Worm (Caenorhabditis elegans) whole organism, L4 larva: Measurements from ENCODE around the gene H35B03.2.
A peak's percentile ranks its signal among the peaks of the same experiment; 100 is the strongest.

ENCODE experiments used
- F37D6.2 ChIP-seq: sonication (generic microtip); optimal IDR thresholded peaks from 2 replicates; lab custom pipeline; 2016; ENCODE audit warnings: mild to moderate bottlenecking, missing genetic modification characterization, missing compliant biosample characterization
- F44E2.7 ChIP-seq: fragments of 200-800 bp; sonication (Bioruptor generic); IDR thresholded peaks from 2 replicates; pipeline ENCODE4 v2.1.2; 2022; ENCODE audit warnings: missing genetic modification characterization, missing compliant biosample characterization
- F49E8.2 ChIP-seq: sonication (generic microtip); optimal IDR thresholded peaks from 2 replicates; lab custom pipeline; 2016; ENCODE audit warnings: missing compliant biosample characterization, mild to moderate bottlenecking, missing genetic modification characterization, borderline replicate concordance
- R02D3.7 ChIP-seq: fragments of 150-350 bp; sonication (generic microtip); optimal IDR thresholded peaks from 3 replicates; lab custom pipeline; 2014; ENCODE audit warnings: missing biosample characterization, missing genetic modification characterization
- T26A8.4 ChIP-seq: fragments of 200-800 bp; sonication (Bioruptor generic); IDR thresholded peaks from 2 replicates; pipeline ENCODE4 v1.3.6; 2022; ENCODE audit warnings: missing genetic modification characterization, missing compliant biosample characterization
- Y105C5A.15 ChIP-seq: fragments of 200-800 bp; sonication (Bioruptor generic); IDR thresholded peaks from 2 replicates; pipeline ENCODE4 v1.3.6; 2022; ENCODE audit warnings: missing genetic modification characterization, missing compliant biosample characterization
- Y5F2A.4 ChIP-seq: fragments of 200-800 bp; sonication (Bioruptor generic); optimal IDR thresholded peaks from 2 replicates; lab custom pipeline; 2018; ENCODE audit warnings: mild to moderate bottlenecking, missing genetic modification characterization, missing compliant biosample characterization
- Y75B8A.6 ChIP-seq: fragments of 200-800 bp; sonication (Bioruptor generic); IDR thresholded peaks from 2 replicates; pipeline ENCODE4 v1.3.6; 2022; ENCODE audit warnings: missing genetic modification reagents, missing genetic modification characterization, missing compliant biosample characterization
- aha-1 ChIP-seq: fragments of 150-350 bp; peaks from one replicate; lab custom pipeline; 2014; ENCODE audit warnings: missing biosample characterization, missing genetic modification characterization
- ceh-20 ChIP-seq: fragments of 200-800 bp; sonication (Bioruptor generic); IDR thresholded peaks from 2 replicates; pipeline ENCODE4 v1.3.6; 2022; ENCODE audit warnings: missing genetic modification reagents, missing genetic modification characterization, missing compliant biosample characterization
- ces-1 ChIP-seq: fragments of 150-350 bp; sonication (generic microtip); optimal IDR thresholded peaks from 4 replicates; lab custom pipeline; 2014; ENCODE audit warnings: missing biosample characterization, missing genetic modification reagents, missing genetic modification characterization
- cey-2 ChIP-seq: sonication (generic microtip); optimal IDR thresholded peaks from 3 replicates; lab custom pipeline; 2017; ENCODE audit warnings: missing genetic modification characterization, mild to moderate bottlenecking, missing compliant biosample characterization, antibody characterized with exemption, borderline replicate concordance; ENCODE audit not compliant: insufficient read depth
- daf-16 ChIP-seq, 3 experiments: sonication (generic microtip); optimal IDR thresholded peaks; 2 replicates each; lab custom pipeline; 2016 to 2017; ENCODE audit warnings: missing genetic modification characterization in 3 of 3, missing genetic modification reagents in 3 of 3, mild to moderate bottlenecking in 2 of 3, missing compliant biosample characterization in 2 of 3, missing biosample characterization in 1 of 3, moderate library complexity in 1 of 3
- daf-19 ChIP-seq: fragments of 200-800 bp; sonication (Bioruptor generic); conservative IDR thresholded peaks from 2 replicates; pipeline ENCODE4 v1.3.6; 2022; ENCODE audit warnings: missing genetic modification characterization, missing compliant biosample characterization
- dmd-6 ChIP-seq: fragments of 200-800 bp; sonication (Bioruptor generic); IDR thresholded peaks from 2 replicates; pipeline ENCODE4 v1.3.6; 2022; ENCODE audit warnings: missing genetic modification reagents, missing genetic modification characterization, missing compliant biosample characterization
- dmd-8 ChIP-seq: fragments of 200-800 bp; sonication (Bioruptor generic); IDR thresholded peaks from 2 replicates; pipeline ENCODE4 v1.3.6; 2022; ENCODE audit warnings: missing genetic modification characterization, missing compliant biosample characterization
- dpl-1 ChIP-seq: fragments of 150-350 bp; optimal IDR thresholded peaks from 2 replicates; lab custom pipeline; 2014; ENCODE audit warnings: missing biosample characterization, missing genetic modification reagents, missing genetic modification characterization
- duxl-1 ChIP-seq: sonication (generic microtip); optimal IDR thresholded peaks from 2 replicates; lab custom pipeline; 2016; ENCODE audit warnings: mild to moderate bottlenecking, missing genetic modification characterization, moderate library complexity, missing compliant biosample characterization; ENCODE audit not compliant: poor library complexity
- dve-1 ChIP-seq: sonication (generic microtip); optimal IDR thresholded peaks from 2 replicates; lab custom pipeline; 2017; ENCODE audit warnings: antibody characterized with exemption, mild to moderate bottlenecking, missing genetic modification characterization, missing compliant biosample characterization; ENCODE audit not compliant: insufficient read depth
- fkh-10 ChIP-seq: fragments of 150-350 bp; optimal IDR thresholded peaks from 2 replicates; lab custom pipeline; 2014; ENCODE audit warnings: missing biosample characterization, missing genetic modification reagents, missing genetic modification characterization
- hif-1 ChIP-seq, 2 experiments: sonication (generic microtip); optimal IDR thresholded peaks; 2 replicates each; lab custom pipeline; 2016 to 2017; ENCODE audit warnings: missing compliant biosample characterization in 2 of 2, missing genetic modification characterization in 2 of 2, missing genetic modification reagents in 2 of 2, missing genotype in 2 of 2, mild to moderate bottlenecking in 1 of 2
- hlh-11 ChIP-seq: fragments of 200-800 bp; sonication (Bioruptor generic); optimal IDR thresholded peaks from 2 replicates; lab custom pipeline; 2018; ENCODE audit warnings: mild to moderate bottlenecking, missing genetic modification characterization, missing compliant biosample characterization
- hlh-30 ChIP-seq: sonication (generic microtip); optimal IDR thresholded peaks from 2 replicates; lab custom pipeline; 2017; ENCODE audit warnings: antibody characterized with exemption, mild to moderate bottlenecking, missing genetic modification characterization, missing compliant biosample characterization; ENCODE audit not compliant: insufficient read depth
- hmg-1.1 ChIP-seq: fragments of 200-800 bp; sonication (Bioruptor generic); IDR thresholded peaks from 2 replicates; pipeline ENCODE4 v1.3.6; 2022; ENCODE audit warnings: missing genetic modification reagents, missing genetic modification characterization, missing compliant biosample characterization
- jun-1 ChIP-seq: fragments of 150-350 bp; optimal IDR thresholded peaks from 2 replicates; lab custom pipeline; 2014; ENCODE audit warnings: missing biosample characterization, missing genetic modification reagents, missing genetic modification characterization
- lin-15B ChIP-seq: fragments of 150-350 bp; sonication (generic microtip); optimal IDR thresholded peaks from 3 replicates; lab custom pipeline; 2014; ENCODE audit warnings: missing biosample characterization, missing genetic modification characterization
- madf-9 ChIP-seq: fragments of 200-800 bp; sonication (Bioruptor generic); conservative IDR thresholded peaks from 2 replicates; pipeline ENCODE4 v1.3.6; 2022; ENCODE audit warnings: missing genetic modification reagents, missing genetic modification characterization, missing compliant biosample characterization
- mdl-1 ChIP-seq, 2 experiments: fragments of 150-350 bp in 1 of 2; sonication (generic microtip) in 1 of 2; optimal IDR thresholded peaks; 2 replicates each; lab custom pipeline; 2014 to 2017; ENCODE audit warnings: missing biosample characterization in 2 of 2, missing genetic modification characterization in 2 of 2
- mep-1 ChIP-seq: fragments of 150-350 bp; sonication (generic microtip); optimal IDR thresholded peaks from 3 replicates; lab custom pipeline; 2014; ENCODE audit warnings: missing biosample characterization, missing genetic modification characterization
- mes-2 ChIP-seq: sonication (generic microtip); optimal IDR thresholded peaks from 2 replicates; lab custom pipeline; 2016; ENCODE audit warnings: missing genotype, mild to moderate bottlenecking, missing genetic modification characterization, missing compliant biosample characterization; ENCODE audit not compliant: poor library complexity, severe bottlenecking
- mxl-3 ChIP-seq: fragments of 200-800 bp; sonication (Bioruptor generic); optimal IDR thresholded peaks from 2 replicates; lab custom pipeline; 2018; ENCODE audit warnings: mild to moderate bottlenecking, missing genetic modification characterization, missing compliant biosample characterization
- nhr-111 ChIP-seq: fragments of 200-800 bp; sonication (Bioruptor generic); optimal IDR thresholded peaks from 2 replicates; lab custom pipeline; 2018; ENCODE audit warnings: mild to moderate bottlenecking, missing genetic modification characterization, missing compliant biosample characterization
- nhr-25 ChIP-seq: sonication (generic microtip); optimal IDR thresholded peaks from 2 replicates; lab custom pipeline; 2017; ENCODE audit warnings: missing genetic modification characterization, mild to moderate bottlenecking, missing compliant biosample characterization, antibody characterized with exemption, moderate library complexity, borderline replicate concordance; ENCODE audit not compliant: insufficient read depth
- nhr-28 ChIP-seq: fragments of 150-350 bp; optimal IDR thresholded peaks from 2 replicates; lab custom pipeline; 2014; ENCODE audit warnings: missing biosample characterization, missing genetic modification characterization
- nhr-48 ChIP-seq: sonication (generic microtip); optimal IDR thresholded peaks from 2 replicates; lab custom pipeline; 2016; ENCODE audit warnings: mild to moderate bottlenecking, missing genetic modification characterization, missing compliant biosample characterization
- pqm-1 ChIP-seq: sonication (generic microtip); optimal IDR thresholded peaks from 2 replicates; lab custom pipeline; 2017; ENCODE audit warnings: missing biosample characterization, missing genetic modification characterization
- rbr-2 ChIP-seq: sonication (generic microtip); optimal IDR thresholded peaks from 2 replicates; lab custom pipeline; 2016; ENCODE audit warnings: missing genotype, missing genetic modification characterization, missing compliant biosample characterization
- spr-1 ChIP-seq: sonication (generic microtip); optimal IDR thresholded peaks from 2 replicates; lab custom pipeline; 2016; ENCODE audit warnings: mild to moderate bottlenecking, missing genetic modification characterization, missing compliant biosample characterization
- unc-130 ChIP-seq: sonication (generic microtip); optimal IDR thresholded peaks from 2 replicates; lab custom pipeline; 2016; ENCODE audit warnings: missing genetic modification reagents, missing genetic modification characterization, missing compliant biosample characterization
- unc-62 ChIP-seq, 3 experiments: fragments of 150-350 bp in 1 of 3; sonication (generic microtip); optimal IDR thresholded peaks in 2 of 3; peaks in 1 of 3; 1 replicate in 1 of 3; 2 replicates in 2 of 3; lab custom pipeline; 2014 to 2017; ENCODE audit warnings: missing biosample characterization in 3 of 3, missing genetic modification characterization in 3 of 3, missing genetic modification reagents in 3 of 3, missing genotype in 1 of 3
- zfp-3 ChIP-seq: fragments of 200-800 bp; sonication (Bioruptor generic); conservative IDR thresholded peaks from 2 replicates; pipeline ENCODE4 v1.3.6; 2022; ENCODE audit warnings: missing genetic modification reagents, missing genetic modification characterization, missing compliant biosample characterization
- zip-11 ChIP-seq: fragments of 200-800 bp; sonication (Bioruptor generic); IDR thresholded peaks from 2 replicates; pipeline ENCODE4 v1.3.6; 2022; ENCODE audit warnings: missing genetic modification characterization, missing compliant biosample characterization
- ztf-7 ChIP-seq: fragments of 150-350 bp; optimal IDR thresholded peaks from 2 replicates; lab custom pipeline; 2014; ENCODE audit warnings: missing biosample characterization, missing genetic modification characterization

The H35B03.2 gene

DNA sequence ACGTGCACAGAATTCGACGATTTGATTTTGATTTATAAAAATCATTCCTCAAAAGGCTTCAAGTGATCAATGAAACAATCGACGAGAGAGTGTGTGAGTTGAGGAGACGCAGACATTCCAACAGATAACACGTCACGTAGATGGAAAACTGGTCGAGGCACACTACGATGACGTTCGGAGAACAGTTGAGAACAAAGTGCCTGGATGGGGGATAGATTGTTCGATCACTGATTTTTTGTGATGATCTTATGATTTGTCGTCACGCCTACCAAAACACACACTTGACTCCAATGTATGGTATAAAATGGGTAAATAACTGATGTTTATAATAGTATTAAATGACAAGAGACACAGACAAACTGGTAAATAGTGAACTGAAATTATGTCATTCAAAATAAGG lies 46.9 kb upstream of the H35B03.2 start (continued):
- TF ChIP-seq hif-1 (tag; optimal IDR thresholded peaks at IDR 0.05; lab: Kevin White, UChicago), result peak in 1 of 2 experiments; percentile 67

DNA sequence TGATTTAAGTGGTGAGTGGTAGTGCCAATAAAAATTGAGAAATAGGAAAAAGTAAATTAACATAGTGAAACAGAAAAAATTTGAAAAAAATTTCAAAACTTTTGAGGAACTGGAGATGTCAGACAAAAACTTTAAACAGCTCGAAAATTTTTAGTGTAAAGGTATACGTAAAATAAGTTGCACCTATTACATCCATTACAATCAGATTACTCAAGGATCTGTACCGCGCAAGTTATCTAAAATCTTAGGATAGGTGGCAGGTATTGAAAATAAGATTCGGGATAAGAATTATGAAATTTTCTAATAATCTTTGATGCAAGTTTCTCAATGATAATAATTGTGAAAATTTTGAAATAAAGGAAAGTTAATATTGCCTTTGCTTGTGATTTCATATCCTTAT lies 35.3 kb upstream of the H35B03.2 start:
- no peak for TF ChIP-seq spr-1 (tag; lab: Kevin White, UChicago)
- no peak for TF ChIP-seq jun-1
- TF ChIP-seq unc-62 (GFP tag; optimal IDR thresholded peaks at IDR 0.05 in 1 of 2; lab: Kevin White, UChicago), result peak in 1 of 2 experiments; percentile 91
- TF ChIP-seq unc-62 (tag; optimal IDR thresholded peaks at IDR 0.05; lab: Kevin White, UChicago), result no peak
- no peak for TF ChIP-seq R02D3.7 (tag; lab: Kevin White, UChicago)
- TF ChIP-seq, all 104 proteins: peak for 1

- TF ChIP-seq dmd-8 (GFP tag; lab: Robert Waterston, UW) (no peak), nhr-25 (tag; lab: Kevin White, UChicago) (no peak), mes-2 (tag; lab: Kevin White, UChicago) (no peak), spr-1 (tag; lab: Kevin White, UChicago) (no peak), hlh-11 (tag; lab: Kevin White, UChicago) (peak; percentile 43), ces-1 (GFP tag; lab: Kevin White, UChicago) (no peak), aha-1 (tag; lab: Kevin White, UChicago) (no peak), hmg-1.1 (GFP tag; lab: Robert Waterston, UW) (peak; percentile 29; the same call in 1 of the 2 replicates), T26A8.4 (GFP tag; lab: Robert Waterston, UW) (no peak), ztf-7 (no peak), lin-15B (no peak), Y5F2A.4 (GFP tag; lab: Kevin White, UChicago) (no peak), dmd-6 (GFP tag; lab: Robert Waterston, UW) (peak; percentile 27; the same call in 1 of the 2 replicates), mdl-1 (tag; optimal IDR thresholded peaks at IDR 0.05; lab: Kevin White, UChicago) (peak in 1 of 2 experiments; percentile 11), hlh-30 (tag; lab: Kevin White, UChicago) (peak; percentile 64), zfp-3 (GFP tag; lab: Robert Waterston, UW) (no peak), daf-19 (GFP tag; lab: Robert Waterston, UW) (no peak), nhr-111 (GFP tag; lab: Kevin White, UChicago) (no peak), pqm-1 (tag; lab: Kevin White, UChicago) (no peak), Y75B8A.6 (no peak), duxl-1 (tag; lab: Kevin White, UChicago) (no peak), F49E8.2 (no peak), madf-9 (no peak), rbr-2 (tag; lab: Kevin White, UChicago) (no peak), nhr-28 (tag; lab: Kevin White, UChicago) (peak; percentile 69), dve-1 (tag; lab: Kevin White, UChicago) (peak; percentile 39), mep-1 (tag; lab: Kevin White, UChicago) (peak; percentile 21)
Observed at ce11 chrIV:5765652-5766051, 34.2 kb upstream of the H35B03.2 start.

ce11 chrIV:5764392-5764791 lies 32.9 kb upstream of the H35B03.2 start:
- no peak for TF ChIP-seq Y105C5A.15
- no peak for TF ChIP-seq zip-11 (GFP tag; lab: Robert Waterston, UW)
- TF ChIP-seq nhr-48 (tag; lab: Kevin White, UChicago), result peak; percentile 44
- peak; percentile 73 for TF ChIP-seq mxl-3
- TF ChIP-seq hif-1 (tag; optimal IDR thresholded peaks at IDR 0.05; lab: Kevin White, UChicago), result no peak
- no peak for TF ChIP-seq Y5F2A.4 (GFP tag; lab: Kevin White, UChicago)
- peak; percentile 21 for TF ChIP-seq dpl-1 (GFP tag; lab: Kevin White, UChicago)
- TF ChIP-seq nhr-111 (GFP tag; lab: Kevin White, UChicago), result no peak
- TF ChIP-seq mep-1 (tag; lab: Kevin White, UChicago), result peak; percentile 27
- no peak for TF ChIP-seq F44E2.7 (GFP tag; lab: Robert Waterston, UW)
- no peak for TF ChIP-seq F37D6.2
- peak; percentile 14 for TF ChIP-seq cey-2
- TF ChIP-seq fkh-10, result no peak
- 0 out of 2 replicates have a peak, but pooled peaks have one; percentile 21 for TF ChIP-seq ceh-20 (GFP tag; lab: Robert Waterston, UW)
- TF ChIP-seq unc-130 (GFP tag; lab: Kevin White, UChicago), result no peak
- no peak for TF ChIP-seq daf-16 (GFP tag; optimal IDR thresholded peaks at IDR 0.05; lab: Kevin White, UChicago)
- peak; percentile 68 for TF ChIP-seq daf-16 (tag; optimal IDR thresholded peaks at IDR 0.05; lab: Kevin White, UChicago)
- TF ChIP-seq hmg-1.1 (GFP tag; lab: Robert Waterston, UW), result no peak
- peak; percentile 92 for TF ChIP-seq nhr-28 (tag; lab: Kevin White, UChicago)
